Worm (Caenorhabditis elegans): ENCODE results near the gene tbc-17.

DNA sequence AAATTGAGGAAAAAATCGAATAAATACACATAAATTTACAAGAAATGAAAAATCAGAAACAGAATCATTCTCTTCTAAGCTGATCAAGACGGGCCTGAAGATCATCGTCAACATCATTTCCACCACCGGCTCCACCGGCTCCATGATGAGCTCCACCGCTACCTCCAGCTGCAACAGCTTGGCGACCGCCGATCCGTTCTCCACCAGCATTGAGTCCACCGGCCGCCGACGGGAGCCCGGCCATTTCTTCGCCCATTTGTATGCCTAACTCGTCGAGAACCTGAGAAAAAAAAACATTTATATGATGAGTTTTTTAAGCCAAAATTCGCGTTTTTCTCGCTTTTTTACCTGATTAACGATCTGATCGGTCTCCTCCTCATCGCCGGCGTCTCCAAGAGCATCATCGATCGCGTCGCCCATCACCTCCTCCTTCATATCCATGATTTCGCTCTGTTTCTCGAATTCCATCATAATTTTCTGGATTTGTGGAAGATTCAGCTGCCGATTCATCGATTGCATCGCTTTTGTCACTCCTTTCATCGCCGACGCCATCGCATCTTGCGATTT is 73.1 kb downstream of the tbc-17 start:
- TF ChIP-seq skn-1 (tag; optimal IDR thresholded peaks at IDR 0.05) (no peak), lin-13 (GFP tag; optimal IDR thresholded peaks at IDR 0.05) (no peak), unc-130 (tag; optimal IDR thresholded peaks at IDR 0.05) (no peak), hpl-2 (GFP tag; optimal IDR thresholded peaks at IDR 0.05) (no peak), nhr-237 (tag; optimal IDR thresholded peaks at IDR 0.05) (no peak), swsn-7 (tag; optimal IDR thresholded peaks at IDR 0.05) (no peak), elt-3 (tag; optimal IDR thresholded peaks at IDR 0.05) (no peak), pqm-1 (tag; optimal IDR thresholded peaks at IDR 0.05) (no peak)
